Worm (Caenorhabditis elegans): ENCODE data around the gene ugt-66.

DNA sequence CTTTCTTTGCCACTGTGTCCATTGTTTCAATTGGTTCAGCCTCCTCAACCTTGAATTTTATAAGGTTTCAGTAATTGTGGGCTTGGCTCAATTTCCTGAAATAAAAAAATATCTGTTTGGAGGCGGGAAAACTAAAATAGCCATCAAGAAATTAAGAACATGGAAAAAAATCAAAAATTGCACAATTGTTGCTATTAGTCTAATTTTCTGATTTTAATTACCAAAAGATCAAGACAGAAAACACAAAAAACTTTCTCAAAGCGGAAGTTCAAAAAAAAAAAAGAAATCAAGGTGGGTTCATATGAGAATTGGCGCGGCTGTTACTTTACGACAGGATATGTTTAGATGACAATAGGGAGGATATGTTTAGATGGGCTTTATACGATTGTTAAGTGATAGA is 36.5 kb upstream of the ugt-66 start, which contains the start of gene esyt-2:
- TF ChIP-seq nhr-76 (tag; optimal IDR thresholded peaks at IDR 0.05): no peak
- no peak for TF ChIP-seq lin-13 (tag; optimal IDR thresholded peaks at IDR 0.05)
- TF ChIP-seq nhr-237 (tag; optimal IDR thresholded peaks at IDR 0.05): no peak
- TF ChIP-seq ztf-11 (tag; optimal IDR thresholded peaks at IDR 0.05): no peak
- TF ChIP-seq pha-4 (tag; optimal IDR thresholded peaks at IDR 0.05): no peak
- TF ChIP-seq ces-1 (GFP tag; optimal IDR thresholded peaks at IDR 0.05): no peak
